Fruit fly (Drosophila melanogaster): ENCODE results near the gene TTLL4B.
A peak's percentile ranks its signal among the peaks of the same experiment; 100 is the strongest.

The TTLL4B gene

dm6 chr2L:3893331-3893730 lies 30.9 kb downstream of the TTLL4B start:
- peak; percentile 18 for TF ChIP-seq Eip78C (GFP tag)
- TF ChIP-seq cyc (GFP tag; optimal IDR thresholded peaks at IDR 0.05), result no peak
- TF ChIP-seq CG3032 (tag; optimal IDR thresholded peaks at IDR 0.05), result no peak

dm6 chr2L:3895951-3896833 lies 33.7 kb downstream of the TTLL4B start:
- TF ChIP-seq lz (GFP tag; optimal IDR thresholded peaks at IDR 0.05) (peak; percentile 20), Eip78C (GFP tag) (peak; percentile 58), fd59A (GFP tag; optimal IDR thresholded peaks at IDR 0.05) (no peak), OdsH (GFP tag; optimal IDR thresholded peaks at IDR 0.05) (peak; percentile 11), spab (GFP tag; optimal IDR thresholded peaks at IDR 0.05) (no peak), svp (GFP tag) (peak; percentile 55), eg (GFP tag; IDR thresholded peaks at IDR 0.05) (no peak), Smox (GFP tag; optimal IDR thresholded peaks at IDR 0.05) (peak; percentile 29), achi (GFP tag; optimal IDR thresholded peaks at IDR 0.05) (no peak), topi (GFP tag; optimal IDR thresholded peaks at IDR 0.05) (peak; percentile 27), CG32006 (GFP tag; optimal IDR thresholded peaks at IDR 0.05) (peak; percentile 13), CG9139 (GFP tag; optimal IDR thresholded peaks at IDR 0.05) (no peak), Hr4 (GFP tag; optimal IDR thresholded peaks at IDR 0.05) (no peak)

dm6 chr2L:3896834-3897143 lies 34.3 kb downstream of the TTLL4B start:
- TF ChIP-seq fd85E (GFP tag; optimal IDR thresholded peaks at IDR 0.05) (no peak), Sox102F (GFP tag; optimal IDR thresholded peaks at IDR 0.05) (peak; percentile 73), CG34406 (GFP tag; optimal IDR thresholded peaks at IDR 0.05) (peak; percentile 74), CG11294 (GFP tag; IDR thresholded peaks at IDR 0.05) (peak; percentile 69), Eip93F (GFP tag; optimal IDR thresholded peaks at IDR 0.05) (peak; percentile 69), Eip78C (GFP tag) (peak; percentile 89), CG8632 (GFP tag; optimal IDR thresholded peaks at IDR 0.05) (peak; percentile 71), fkh (GFP tag; optimal IDR thresholded peaks at IDR 0.05) (no peak), CG6808 (GFP tag; optimal IDR thresholded peaks at IDR 0.05) (peak; percentile 26), CG16779 (tag; optimal IDR thresholded peaks at IDR 0.05) (no peak), CG6276 (GFP tag; optimal IDR thresholded peaks at IDR 0.05) (peak; percentile 17), achi (GFP tag; optimal IDR thresholded peaks at IDR 0.05) (peak; percentile 64), Hr38 (GFP tag; optimal IDR thresholded peaks at IDR 0.05) (no peak), topi (GFP tag; optimal IDR thresholded peaks at IDR 0.05) (peak; percentile 85), CG11762 (GFP tag; optimal IDR thresholded peaks at IDR 0.05; ENCODE audit: insufficient read depth) (peak; percentile 52), CG10669 (GFP tag; optimal IDR thresholded peaks at IDR 0.05) (peak; percentile 34), CG11902 (GFP tag; optimal IDR thresholded peaks at IDR 0.05) (peak; percentile 61), fd59A (GFP tag; optimal IDR thresholded peaks at IDR 0.05) (peak; percentile 15), eg (GFP tag; IDR thresholded peaks at IDR 0.05) (peak; percentile 84), salr (GFP tag; optimal IDR thresholded peaks at IDR 0.05) (peak in 1 of 2 experiments; percentile 27), CG3919 (GFP tag; optimal IDR thresholded peaks at IDR 0.05) (peak; percentile 66), Met (GFP tag; optimal IDR thresholded peaks at IDR 0.05) (peak; percentile 88), Gug (GFP tag; IDR thresholded peaks at IDR 0.05) (peak; percentile 70), CG9139 (GFP tag; optimal IDR thresholded peaks at IDR 0.05) (no peak), CG8319 (GFP tag; optimal IDR thresholded peaks at IDR 0.05) (peak; percentile 67), Lpt (GFP tag; optimal IDR thresholded peaks at IDR 0.05) (peak; percentile 23), net (GFP tag; optimal IDR thresholded peaks at IDR 0.05) (peak; percentile 37), dac (GFP tag; optimal IDR thresholded peaks at IDR 0.05) (no peak), esn (GFP tag; optimal IDR thresholded peaks at IDR 0.05) (peak; percentile 83), pdm3 (GFP tag; optimal IDR thresholded peaks at IDR 0.05) (peak; percentile 54), Blimp-1 (GFP tag; optimal IDR thresholded peaks at IDR 0.05) (peak; percentile 71), Hr39 (GFP tag; optimal IDR thresholded peaks at IDR 0.05) (peak; percentile 62), ss (GFP tag; optimal IDR thresholded peaks at IDR 0.05) (peak in 1 of 2 experiments; percentile 22), CG10631 (GFP tag; optimal IDR thresholded peaks at IDR 0.05) (peak; percentile 64), CG3032 (tag; optimal IDR thresholded peaks at IDR 0.05) (no peak), CG31627 (GFP tag; optimal IDR thresholded peaks at IDR 0.05) (peak; percentile 82), cyc (GFP tag; optimal IDR thresholded peaks at IDR 0.05) (peak; percentile 85), svp (GFP tag) (peak; percentile 95), CG32006 (GFP tag; optimal IDR thresholded peaks at IDR 0.05) (peak; percentile 38), Sox14 (GFP tag; optimal IDR thresholded peaks at IDR 0.05) (peak; percentile 48)
